Worm (Caenorhabditis elegans) whole organism, L2 larva: Measurements from ENCODE around the gene sra-2.

Source experiments
- elt-3 ChIP-seq: sonication (generic microtip); optimal IDR thresholded peaks from 2 replicates; lab custom pipeline; 2017; ENCODE audit warnings: missing biosample characterization, missing genetic modification characterization
- nhr-237 ChIP-seq: fragments of 150-350 bp; optimal IDR thresholded peaks from 2 replicates; lab custom pipeline; 2014; ENCODE audit warnings: missing biosample characterization, missing genetic modification characterization
- nhr-6 ChIP-seq: fragments of 150-350 bp; optimal IDR thresholded peaks from 2 replicates; lab custom pipeline; 2014; ENCODE audit warnings: missing biosample characterization, missing genetic modification characterization
- skn-1 ChIP-seq: sonication (generic microtip); optimal IDR thresholded peaks from 2 replicates; lab custom pipeline; 2017; ENCODE audit warnings: missing biosample characterization, missing genetic modification characterization

DNA sequence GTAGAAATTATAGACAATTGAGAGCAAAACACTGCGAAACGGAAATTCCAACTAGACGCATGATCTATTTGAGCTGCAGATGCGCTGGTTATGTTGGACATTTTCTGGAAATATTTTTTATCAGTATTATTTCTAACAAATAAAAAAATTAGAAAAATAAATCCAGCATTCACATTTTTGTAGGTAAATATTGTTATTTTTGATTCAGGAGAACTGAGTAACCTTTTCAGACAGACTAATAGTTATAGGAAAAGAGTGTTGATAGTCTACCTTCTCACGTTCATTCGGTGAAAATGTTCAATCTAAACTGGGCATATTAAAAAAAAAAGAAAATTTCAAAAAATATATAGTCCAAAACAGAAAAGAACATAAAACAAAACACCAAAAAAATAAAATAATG lies 7.0 kb upstream of the sra-2 start, which contains the start of gene sra-1:
- TF ChIP-seq skn-1 (tag; lab: Kevin White, UChicago): no peak
- TF ChIP-seq elt-3 (tag; lab: Kevin White, UChicago): no peak
- TF ChIP-seq nhr-237 (tag; lab: Kevin White, UChicago): no peak
- no peak for TF ChIP-seq nhr-6
